Fruit fly (Drosophila melanogaster) whole organism, embryonic: ENCODE measurements around the gene Kr-h2.

Experiments used
- Antp ChIP-seq: fragments of 200-800 bp; sonication (Bioruptor generic); optimal IDR thresholded peaks from 3 replicates; lab custom pipeline; 2016; ENCODE audit warnings: missing biosample characterization, missing genetic modification characterization
- Bgb ChIP-seq: fragments of 200-800 bp; sonication (Bioruptor generic); IDR thresholded peaks from 2 replicates; pipeline ENCODE4 v1.3.6; 2022; ENCODE audit warnings: missing biosample characterization, missing genetic modification characterization; ENCODE audit not compliant: partially characterized antibody
- CG10959 ChIP-seq: fragments of 200-800 bp; sonication (Bioruptor generic); IDR thresholded peaks from 2 replicates; pipeline ENCODE4 v1.3.6; 2022; ENCODE audit warnings: missing biosample characterization, missing genetic modification characterization
- CG11456 ChIP-seq: fragments of 200-800 bp; sonication (Bioruptor generic); IDR thresholded peaks from 3 replicates; pipeline ENCODE4 v1.3.6; 2022; ENCODE audit warnings: missing biosample characterization, missing genetic modification characterization
- CG12659 ChIP-seq: fragments of 200-800 bp; sonication (Bioruptor generic); optimal IDR thresholded peaks from 3 replicates; lab custom pipeline; 2017; ENCODE audit warnings: mild to moderate bottlenecking, missing biosample characterization, missing genetic modification reagents, missing genetic modification characterization
- CG12942 ChIP-seq: fragments of 200-800 bp; sonication (Bioruptor generic); optimal IDR thresholded peaks from 3 replicates; lab custom pipeline; 2016; ENCODE audit warnings: missing biosample characterization, missing genetic modification characterization
- CG13287 ChIP-seq: fragments of 200-800 bp; sonication (Bioruptor generic); IDR thresholded peaks from 2 replicates; pipeline ENCODE4 v1.3.6; 2022; ENCODE audit warnings: missing biosample characterization, missing genetic modification characterization; ENCODE audit not compliant: partially characterized antibody
- CG15073 ChIP-seq: fragments of 200-800 bp; sonication (Bioruptor generic); optimal IDR thresholded peaks from 2 replicates; lab custom pipeline; 2016; ENCODE audit warnings: missing biosample characterization, missing genetic modification characterization
- CG15514 ChIP-seq: fragments of 200-800 bp; sonication (Bioruptor generic); optimal IDR thresholded peaks from 3 replicates; lab custom pipeline; 2017; ENCODE audit warnings: missing biosample characterization, missing genetic modification characterization, mild to moderate bottlenecking, moderate library complexity, missing genetic modification reagents
- CG16779 ChIP-seq: fragments of 200-800 bp; sonication (Bioruptor generic); IDR thresholded peaks from 2 replicates; pipeline ENCODE4 v1.3.6; 2022; ENCODE audit warnings: missing biosample characterization, missing genetic modification characterization
- CG17328 ChIP-seq: fragments of 200-800 bp; sonication (Bioruptor generic); IDR thresholded peaks from 2 replicates; pipeline ENCODE4 v1.3.6; 2022; ENCODE audit warnings: missing biosample characterization, missing genetic modification characterization
- CG17568 ChIP-seq: fragments of 200-800 bp; sonication (Bioruptor generic); optimal IDR thresholded peaks from 2 replicates; lab custom pipeline; 2018; ENCODE audit warnings: missing biosample characterization, mild to moderate bottlenecking, missing genetic modification characterization, moderate library complexity
- CG17612 ChIP-seq: fragments of 200-800 bp; sonication (Bioruptor generic); IDR thresholded peaks from 2 replicates; pipeline ENCODE4 v1.3.6; 2022; ENCODE audit warnings: missing biosample characterization, missing genetic modification characterization
- CG18619 ChIP-seq: fragments of 200-800 bp; sonication (Bioruptor generic); optimal IDR thresholded peaks from 3 replicates; lab custom pipeline; 2017; ENCODE audit warnings: missing biosample characterization, mild to moderate bottlenecking, missing genetic modification characterization
- CG34376 ChIP-seq: fragments of 200-800 bp; sonication (Bioruptor generic); optimal IDR thresholded peaks from 2 replicates; lab custom pipeline; 2018; ENCODE audit warnings: missing biosample characterization, mild to moderate bottlenecking, missing genetic modification characterization
- CG5245 ChIP-seq: fragments of 200-800 bp; sonication (Bioruptor generic); optimal IDR thresholded peaks from 3 replicates; lab custom pipeline; 2016; ENCODE audit warnings: missing biosample characterization, missing genetic modification characterization
- CG5953 ChIP-seq: fragments of 200-800 bp; sonication (Bioruptor generic); IDR thresholded peaks from 2 replicates; pipeline ENCODE4 v1.3.6; 2022; ENCODE audit warnings: missing biosample characterization, missing genetic modification characterization
- CG6765 ChIP-seq: fragments of 200-800 bp; sonication (Bioruptor generic); optimal IDR thresholded peaks from 3 replicates; lab custom pipeline; 2017; ENCODE audit warnings: missing biosample characterization, mild to moderate bottlenecking, missing genetic modification characterization
- CG6791 ChIP-seq: fragments of 200-800 bp; sonication (Bioruptor generic); IDR thresholded peaks from 3 replicates; pipeline ENCODE4 v1.3.6; 2022; ENCODE audit warnings: missing biosample characterization, missing genetic modification characterization; ENCODE audit not compliant: partially characterized antibody
- CG6813 ChIP-seq: fragments of 200-800 bp; sonication (Bioruptor generic); optimal IDR thresholded peaks from 2 replicates; lab custom pipeline; 2017; ENCODE audit warnings: missing biosample characterization, missing genetic modification characterization, mild to moderate bottlenecking, moderate library complexity, missing genetic modification reagents
- CG8359 ChIP-seq: fragments of 200-800 bp; sonication (Bioruptor generic); optimal IDR thresholded peaks from 2 replicates; lab custom pipeline; 2017; ENCODE audit warnings: missing biosample characterization, mild to moderate bottlenecking, missing genetic modification characterization, borderline replicate concordance
- CoRest ChIP-seq: fragments of 200-800 bp; sonication (Bioruptor generic); optimal IDR thresholded peaks from 3 replicates; lab custom pipeline; 2018; ENCODE audit warnings: missing biosample characterization, mild to moderate bottlenecking, missing genetic modification characterization, moderate library complexity
- Dp ChIP-seq: fragments of 200-800 bp; sonication (Bioruptor generic); optimal IDR thresholded peaks from 2 replicates; lab custom pipeline; 2018; ENCODE audit warnings: missing biosample characterization, mild to moderate bottlenecking, missing genetic modification characterization, moderate library complexity
- Eip74EF ChIP-seq, 2 experiments: fragments of 200-800 bp in 1 of 2; fragments of >200 bp in 1 of 2; sonication (Bioruptor generic) in 1 of 2; optimal IDR thresholded peaks; 2 replicates each; lab custom pipeline; 2017 to 2019; ENCODE audit warnings: missing biosample characterization in 2 of 2, missing genetic modification characterization in 2 of 2, mild to moderate bottlenecking in 1 of 2, moderate library complexity in 1 of 2
- Hmr ChIP-seq: fragments of 200-800 bp; sonication (Bioruptor generic); optimal IDR thresholded peaks from 3 replicates; lab custom pipeline; 2017; ENCODE audit warnings: mild to moderate bottlenecking, missing biosample characterization, missing genetic modification reagents, missing genetic modification characterization
- Ravus ChIP-seq: fragments of 200-800 bp; sonication (Bioruptor generic); IDR thresholded peaks from 2 replicates; pipeline ENCODE4 v1.3.6; 2022; ENCODE audit warnings: missing biosample characterization, missing genetic modification characterization
- Rfx ChIP-seq: fragments of 200-800 bp; sonication (Bioruptor generic); IDR thresholded peaks from 2 replicates; pipeline ENCODE4 v1.3.6; 2022; ENCODE audit warnings: missing biosample characterization, missing genetic modification characterization
- Ssrp ChIP-seq: fragments of 200-800 bp; sonication (Bioruptor generic); optimal IDR thresholded peaks from 2 replicates; lab custom pipeline; 2018; ENCODE audit warnings: missing biosample characterization, mild to moderate bottlenecking, missing genetic modification characterization, moderate library complexity
- Xbp1 ChIP-seq: fragments of 200-800 bp; sonication (Bioruptor generic); optimal IDR thresholded peaks from 3 replicates; lab custom pipeline; 2016; ENCODE audit warnings: missing biosample characterization, mild to moderate bottlenecking, missing genetic modification characterization
- ara ChIP-seq: fragments of 200-800 bp; sonication (Bioruptor generic); IDR thresholded peaks from 2 replicates; pipeline ENCODE4 v1.3.6; 2022; ENCODE audit warnings: missing biosample characterization, missing genetic modification characterization
- bcd ChIP-seq: fragments of 200-800 bp; sonication (Bioruptor generic); optimal IDR thresholded peaks from 2 replicates; lab custom pipeline; 2017; ENCODE audit warnings: missing biosample characterization, mild to moderate bottlenecking, missing genetic modification characterization
- cg ChIP-seq: fragments of 200-800 bp; sonication (Bioruptor generic); optimal IDR thresholded peaks from 3 replicates; lab custom pipeline; 2019; ENCODE audit warnings: missing biosample characterization, mild to moderate bottlenecking, missing genetic modification characterization, moderate library complexity
- chn ChIP-seq: fragments of 200-800 bp; sonication (Bioruptor generic); optimal IDR thresholded peaks from 2 replicates; lab custom pipeline; 2016; ENCODE audit warnings: missing biosample characterization, missing genetic modification characterization
- crp ChIP-seq, 2 experiments: fragments of 200-800 bp; sonication (Bioruptor generic); optimal IDR thresholded peaks; 2 replicates in 1 of 2; 3 replicates in 1 of 2; lab custom pipeline; 2017; ENCODE audit warnings: missing biosample characterization in 2 of 2, missing genetic modification characterization in 2 of 2, mild to moderate bottlenecking in 1 of 2, moderate library complexity in 1 of 2
- gcm ChIP-seq: fragments of 200-800 bp; sonication (Bioruptor generic); optimal IDR thresholded peaks from 2 replicates; lab custom pipeline; 2019; ENCODE audit warnings: missing biosample characterization, mild to moderate bottlenecking, missing genetic modification characterization, moderate library complexity
- hb ChIP-seq: fragments of 200-800 bp; sonication (Bioruptor generic); IDR thresholded peaks from 3 replicates; pipeline ENCODE4 v1.3.6; 2022; ENCODE audit warnings: missing biosample characterization, missing genetic modification characterization; ENCODE audit not compliant: partially characterized antibody
- hkb ChIP-seq, 2 experiments: fragments of 200-800 bp in 1 of 2; fragments of >200 bp in 1 of 2; sonication (Bioruptor generic) in 1 of 2; IDR thresholded peaks in 1 of 2; optimal IDR thresholded peaks in 1 of 2; 2 replicates each; pipeline versions ENCODE4 v1.3.6 to Lab custom; 2017 to 2022; ENCODE audit warnings: missing biosample characterization in 1 of 2, missing genetic modification characterization in 1 of 2
- jigr1 ChIP-seq: fragments of 200-800 bp; sonication (Bioruptor generic); IDR thresholded peaks from 3 replicates; pipeline ENCODE4 v1.3.6; 2022; ENCODE audit warnings: missing biosample characterization, missing genetic modification characterization
- lab ChIP-seq: fragments of 200-800 bp; sonication (Bioruptor generic); optimal IDR thresholded peaks from 3 replicates; lab custom pipeline; 2017; ENCODE audit warnings: missing biosample characterization, missing genetic modification characterization, mild to moderate bottlenecking, moderate library complexity, missing genetic modification reagents
- lmd ChIP-seq: fragments of 200-800 bp; sonication (Bioruptor generic); IDR thresholded peaks from 2 replicates; pipeline ENCODE4 v1.3.6; 2022; ENCODE audit warnings: missing biosample characterization, missing genetic modification characterization
- mam ChIP-seq: fragments of 200-800 bp; sonication (Bioruptor generic); optimal IDR thresholded peaks from 3 replicates; lab custom pipeline; 2016; ENCODE audit warnings: missing biosample characterization, missing genetic modification characterization
- nerfin-2 ChIP-seq: fragments of 200-800 bp; sonication (Bioruptor generic); IDR thresholded peaks from 2 replicates; pipeline ENCODE4 v1.3.6; 2022; ENCODE audit warnings: missing biosample characterization, missing genetic modification characterization; ENCODE audit not compliant: partially characterized antibody
- onecut ChIP-seq: fragments of 200-800 bp; sonication (Bioruptor generic); IDR thresholded peaks from 2 replicates; pipeline ENCODE4 v1.3.6; 2022; ENCODE audit warnings: missing biosample characterization, missing genetic modification characterization
- pum ChIP-seq: fragments of 200-800 bp; sonication (Bioruptor generic); optimal IDR thresholded peaks from 2 replicates; lab custom pipeline; 2016; ENCODE audit warnings: missing biosample characterization, missing genetic modification characterization
- row ChIP-seq: fragments of 200-800 bp; sonication (Bioruptor generic); IDR thresholded peaks from 3 replicates; pipeline ENCODE4 v1.3.6; 2022; ENCODE audit warnings: missing biosample characterization, missing genetic modification characterization
- tna ChIP-seq: fragments of 200-800 bp; sonication (Bioruptor generic); IDR thresholded peaks from 2 replicates; pipeline ENCODE4 v1.3.6; 2022; ENCODE audit warnings: missing biosample characterization, missing genetic modification characterization; ENCODE audit not compliant: partially characterized antibody
- ttk ChIP-seq: fragments of 200-800 bp; sonication (Bioruptor generic); IDR thresholded peaks from 2 replicates; pipeline ENCODE4 v2.1.2; 2022; ENCODE audit warnings: missing biosample characterization, missing genetic modification characterization
- vvl ChIP-seq: fragments of 200-800 bp; sonication (Bioruptor generic); IDR thresholded peaks from 2 replicates; pipeline ENCODE4 v1.3.6; 2022; ENCODE audit warnings: missing biosample characterization, missing genetic modification characterization
- zen ChIP-seq: fragments of 200-800 bp; sonication (Bioruptor generic); optimal IDR thresholded peaks from 3 replicates; lab custom pipeline; 2018; ENCODE audit warnings: missing biosample characterization, mild to moderate bottlenecking, missing genetic modification characterization, moderate library complexity

The Kr-h2 gene

dm6 chr2L:6037830-6038229, 33.0 kb upstream of the Kr-h2 start, which contains the start of the genes CG9117 and CG31643 (continued):
- TF ChIP-seq tna (GFP tag; lab: Robert Waterston, UW) (no peak), CG6813 (GFP tag; lab: Kevin White, UChicago) (no peak), lmd (GFP tag; lab: Robert Waterston, UW) (peak; percentile 25; the same call in 1 of the 2 replicates), ara (GFP tag; lab: Robert Waterston, UW) (no peak), CG13287 (peak; percentile 62), pum (GFP tag; lab: Kevin White, UChicago) (peak; percentile 13), CoRest (tag; lab: Kevin White, UChicago) (peak; percentile 42), CG15514 (GFP tag; lab: Kevin White, UChicago) (peak; percentile 74), CG16779 (GFP tag; lab: Robert Waterston, UW) (no peak), Rfx (peak; percentile 55), gcm (GFP tag; lab: Kevin White, UChicago) (no peak), Dp (GFP tag; lab: Kevin White, UChicago) (no peak), Xbp1 (GFP tag; lab: Kevin White, UChicago) (peak; percentile 68), CG17328 (GFP tag; lab: Robert Waterston, UW) (peak; percentile 31; the same call in 1 of the 2 replicates), Antp (GFP tag; lab: Kevin White, UChicago) (peak; percentile 46), ttk (no peak), CG6765 (GFP tag; lab: Kevin White, UChicago) (no peak), CG8359 (GFP tag; lab: Kevin White, UChicago) (no peak), cg (GFP tag; lab: Kevin White, UChicago) (no peak), Ravus (no peak), chn (GFP tag; lab: Kevin White, UChicago) (peak; percentile 42), CG17568 (GFP tag; lab: Kevin White, UChicago) (no peak), Hmr (GFP tag; lab: Kevin White, UChicago) (no peak), row (GFP tag; lab: Robert Waterston, UW) (peak; percentile 78), crp (GFP tag; optimal IDR thresholded peaks at IDR 0.05; lab: Kevin White, UChicago) (peak; percentile 98 to 100), CG5245 (GFP tag; lab: Kevin White, UChicago) (peak; percentile 13), hb (GFP tag; lab: Robert Waterston, UW) (no peak), CG10959 (no peak), vvl (GFP tag; lab: Robert Waterston, UW) (peak; percentile 31; the same call in 1 of the 2 replicates), CG6791 (GFP tag; lab: Robert Waterston, UW) (no peak), CG15073 (no peak), CG18619 (GFP tag; lab: Kevin White, UChicago) (no peak), CG34376 (GFP tag; lab: Kevin White, UChicago) (peak; percentile 59), bcd (GFP tag; lab: Kevin White, UChicago) (peak; percentile 46), CG12659 (GFP tag; lab: Kevin White, UChicago) (peak; percentile 69), jigr1 (GFP tag; lab: Robert Waterston, UW) (no peak), CG17612 (GFP tag; lab: Robert Waterston, UW) (no peak), nerfin-2 (GFP tag; lab: Robert Waterston, UW) (no peak), mam (GFP tag; lab: Kevin White, UChicago) (peak; percentile 78), Bgb (GFP tag; lab: Robert Waterston, UW) (no peak), zen (tag; lab: Kevin White, UChicago) (peak; percentile 26), Ssrp (tag; lab: Kevin White, UChicago) (peak; percentile 4), CG11456 (GFP tag; lab: Robert Waterston, UW) (no peak), hkb (optimal IDR thresholded peaks at IDR 0.05; lab: Kevin White, UChicago) (no peak), hkb (GFP tag; IDR thresholded peaks at IDR 0.05; lab: Robert Waterston, UW) (peak; percentile 45; the same call in 1 of the 2 replicates), lab (GFP tag; lab: Kevin White, UChicago) (no peak), CG5953 (no peak), Eip74EF (GFP tag; optimal IDR thresholded peaks at IDR 0.05; lab: Kevin White, UChicago) (no peak), CG12942 (GFP tag; lab: Kevin White, UChicago) (peak; percentile 57), onecut (no peak)
